ENCODE assay signal across 5 fruit fly cellular contexts in the genomic region with DNA sequence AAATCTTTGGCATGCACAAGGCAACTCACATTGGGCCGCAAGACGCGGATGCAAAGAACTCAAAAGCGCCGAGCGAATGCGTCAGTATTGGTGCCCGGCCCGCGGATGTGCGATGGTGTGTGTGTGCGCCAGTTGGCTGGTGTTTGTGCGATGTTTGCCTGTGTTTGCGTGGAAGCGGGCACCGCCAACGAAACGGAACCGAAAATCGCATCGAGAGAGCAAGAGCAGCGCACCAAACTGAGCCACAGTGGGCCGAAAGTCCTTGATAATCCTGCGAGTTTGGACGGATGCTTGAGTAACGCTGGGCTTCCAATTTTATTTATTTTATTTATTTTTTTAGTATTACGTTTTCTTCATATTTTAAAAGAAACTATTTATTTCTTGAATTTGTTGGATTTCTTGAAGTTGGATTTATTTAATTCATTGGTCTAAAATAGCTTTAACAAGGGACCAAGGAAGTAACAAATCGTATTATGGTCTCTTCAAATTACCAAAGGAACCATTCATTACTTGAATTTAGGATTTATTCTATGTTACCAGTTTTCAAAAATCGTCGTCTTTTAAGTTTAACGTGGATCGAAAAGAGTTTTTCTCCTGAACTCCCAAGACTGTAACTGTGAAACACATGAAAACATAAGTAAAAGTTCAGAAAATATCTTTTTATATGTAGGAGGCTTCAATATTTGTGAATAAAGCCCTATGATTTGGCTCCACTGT.
TF ChIP-seq lines count a peak whose summit lies in the region.

No protein-coding gene starts in this region.

- no peak for TF ChIP-seq CTCF in whole organism, embryonic (GFP tag; optimal IDR thresholded peaks at IDR 0.05; lab: Kevin White, UChicago)

TF ChIP-seq in whole organism, adult, 20 proteins besides CTCF, POLR2A, EP300 and RAD21:
- peak; percentile 69 for TF ChIP-seq Mnt (GFP tag; optimal IDR thresholded peaks at IDR 0.05; lab: Kevin White, UChicago)
- TF ChIP-seq toe (GFP tag; optimal IDR thresholded peaks at IDR 0.05; lab: Kevin White, UChicago): peak; percentile 16
- TF ChIP-seq CG5204 (GFP tag; optimal IDR thresholded peaks at IDR 0.05; lab: Kevin White, UChicago): peak; percentile 56
- TF ChIP-seq cnc (optimal IDR thresholded peaks at IDR 0.05; lab: Kevin White, UChicago): no peak
- TF ChIP-seq bab1 (GFP tag; optimal IDR thresholded peaks at IDR 0.05; lab: Kevin White, UChicago): no peak
- peak; percentile 75 for TF ChIP-seq CG11617 (GFP tag; optimal IDR thresholded peaks at IDR 0.05; lab: Kevin White, UChicago)
- peak; percentile 3 for TF ChIP-seq tj (GFP tag; optimal IDR thresholded peaks at IDR 0.05; lab: Kevin White, UChicago)
- peak; percentile 43 for TF ChIP-seq CG7045 (GFP tag; optimal IDR thresholded peaks at IDR 0.05; lab: Kevin White, UChicago)
- TF ChIP-seq kay (GFP tag; lab: Kevin White, UChicago; ENCODE audit: borderline replicate concordance): no peak
- peak; percentile 2 for TF ChIP-seq Hr96 (GFP tag; optimal IDR thresholded peaks at IDR 0.05; lab: Kevin White, UChicago)
- peak; percentile 13 for TF ChIP-seq pad (GFP tag; optimal IDR thresholded peaks at IDR 0.05; lab: Kevin White, UChicago)
- peak; percentile 34 for TF ChIP-seq CG12768 (GFP tag; optimal IDR thresholded peaks at IDR 0.05; lab: Kevin White, UChicago)

TF ChIP-seq in whole organism, embryonic, 481 proteins besides CTCF, POLR2A, EP300 and RAD21 (continues in another document):
- peak; percentile 46; the same call in 1 of the 2 replicates for TF ChIP-seq CG5953 (GFP tag; IDR thresholded peaks at IDR 0.05; lab: Robert Waterston, UW)
- TF ChIP-seq dmrt99B (tag; optimal IDR thresholded peaks at IDR 0.05; lab: Kevin White, UChicago): peak; percentile 66
- no peak for TF ChIP-seq Lim3 (GFP tag; IDR thresholded peaks at IDR 0.05; lab: Robert Waterston, UW)
- peak; percentile 19 for TF ChIP-seq CG4820 (GFP tag; optimal IDR thresholded peaks at IDR 0.05; lab: Kevin White, UChicago)
- peak; percentile 55 for TF ChIP-seq ATbp (GFP tag; optimal IDR thresholded peaks at IDR 0.05; lab: Kevin White, UChicago)
- TF ChIP-seq Optix (GFP tag; IDR thresholded peaks at IDR 0.05; lab: Robert Waterston, UW): 0 out of 3 replicates have a peak, but pooled peaks have one; percentile 15
- TF ChIP-seq CG34224 (GFP tag; IDR thresholded peaks at IDR 0.05; lab: Robert Waterston, UW; ENCODE audit: partially characterized antibody): no peak
- peak; percentile 9 for TF ChIP-seq ewg (GFP tag; optimal IDR thresholded peaks at IDR 0.05; lab: Kevin White, UChicago)
- TF ChIP-seq sisA (GFP tag; IDR thresholded peaks at IDR 0.05; lab: Robert Waterston, UW): 0 out of 2 replicates have a peak, but pooled peaks have one; percentile 39
- peak; percentile 10 for TF ChIP-seq CG4617 (GFP tag; optimal IDR thresholded peaks at IDR 0.05; lab: Kevin White, UChicago; ENCODE audit: borderline replicate concordance)
- no peak for TF ChIP-seq CG4854 (GFP tag; optimal IDR thresholded peaks at IDR 0.05; lab: Kevin White, UChicago)
- TF ChIP-seq CG12155 (GFP tag; optimal IDR thresholded peaks at IDR 0.05; lab: Kevin White, UChicago): no peak
- no peak for TF ChIP-seq CG7556 (GFP tag; optimal IDR thresholded peaks at IDR 0.05; lab: Kevin White, UChicago)
- peak in 1 of 2 experiments; percentile 39 for TF ChIP-seq Trl (optimal IDR thresholded peaks at IDR 0.05; lab: Kevin White, UChicago)
- TF ChIP-seq Trl (GFP tag; optimal IDR thresholded peaks at IDR 0.05; lab: Kevin White, UChicago): no peak
- peak; percentile 40 for TF ChIP-seq CG10209 (GFP tag; optimal IDR thresholded peaks at IDR 0.05; lab: Kevin White, UChicago)

TF ChIP-seq in whole organism, prepupa, 60 proteins besides CTCF, POLR2A, EP300 and RAD21 (continues in another document):
- TF ChIP-seq CG11762 (GFP tag; optimal IDR thresholded peaks at IDR 0.05; lab: Kevin White, UChicago; ENCODE audit: insufficient read depth) (peak; percentile 53), acj6 (GFP tag; optimal IDR thresholded peaks at IDR 0.05; lab: Kevin White, UChicago) (peak; percentile 70), Ets96B (tag; optimal IDR thresholded peaks at IDR 0.05; lab: Kevin White, UChicago) (peak; percentile 71), topi (GFP tag; optimal IDR thresholded peaks at IDR 0.05; lab: Kevin White, UChicago) (peak; percentile 57), lz (GFP tag; optimal IDR thresholded peaks at IDR 0.05; lab: Kevin White, UChicago) (peak; percentile 54), Hr38 (GFP tag; optimal IDR thresholded peaks at IDR 0.05; lab: Kevin White, UChicago) (no peak), CG7368 (GFP tag; optimal IDR thresholded peaks at IDR 0.05; lab: Kevin White, UChicago) (peak; percentile 30), CG15336 (GFP tag; IDR thresholded peaks at IDR 0.05; lab: Robert Waterston, UW) (peak; percentile 44; the same call in 1 of the 2 replicates), OdsH (GFP tag; optimal IDR thresholded peaks at IDR 0.05; lab: Kevin White, UChicago) (peak; percentile 81), Hr39 (GFP tag; optimal IDR thresholded peaks at IDR 0.05; lab: Kevin White, UChicago) (peak; percentile 51), net (GFP tag; optimal IDR thresholded peaks at IDR 0.05; lab: Kevin White, UChicago) (peak; percentile 72), ss (GFP tag; optimal IDR thresholded peaks at IDR 0.05; lab: Kevin White, UChicago) (peak; percentile 21 to 68), dsx (GFP tag; optimal IDR thresholded peaks at IDR 0.05; lab: Kevin White, UChicago; ENCODE audit: poor library complexity, severe bottlenecking) (peak; percentile 81), CG10669 (GFP tag; optimal IDR thresholded peaks at IDR 0.05; lab: Kevin White, UChicago) (peak; percentile 46), fd59A (GFP tag; optimal IDR thresholded peaks at IDR 0.05; lab: Kevin White, UChicago) (peak; percentile 72), Hr4 (GFP tag; optimal IDR thresholded peaks at IDR 0.05; lab: Kevin White, UChicago) (peak; percentile 64), CG6792 (GFP tag; optimal IDR thresholded peaks at IDR 0.05; lab: Kevin White, UChicago) (peak; percentile 53)

TF ChIP-seq in whole organism, pupa, 21 proteins besides CTCF, POLR2A, EP300 and RAD21 (continues in another document):
- TF ChIP-seq Pif1B (GFP tag; optimal IDR thresholded peaks at IDR 0.05; lab: Kevin White, UChicago): peak; percentile 54
- TF ChIP-seq CG15710 (tag; optimal IDR thresholded peaks at IDR 0.05; lab: Kevin White, UChicago): peak; percentile 66
- 0 out of 2 replicates have a peak, but pooled peaks have one; percentile 21 for TF ChIP-seq rn (GFP tag; IDR thresholded peaks at IDR 0.05; lab: Robert Waterston, UW)
- peak; percentile 84 for TF ChIP-seq CG13204 (GFP tag; optimal IDR thresholded peaks at IDR 0.05; lab: Kevin White, UChicago)
- TF ChIP-seq CG14655 (GFP tag; optimal IDR thresholded peaks at IDR 0.05; lab: Kevin White, UChicago): peak; percentile 87
- peak; percentile 73; the same call in 2 of the 3 replicates for TF ChIP-seq CG4496 (GFP tag; IDR thresholded peaks at IDR 0.05; lab: Robert Waterston, UW)
- peak; percentile 54 for TF ChIP-seq CG8301 (tag; optimal IDR thresholded peaks at IDR 0.05; lab: Kevin White, UChicago)
- TF ChIP-seq CG10348 (GFP tag; IDR thresholded peaks at IDR 0.05; lab: Robert Waterston, UW): no peak
- TF ChIP-seq Pif1A (GFP tag; optimal IDR thresholded peaks at IDR 0.05; lab: Kevin White, UChicago): peak; percentile 15
- peak; percentile 55 for TF ChIP-seq CG34367 (tag; optimal IDR thresholded peaks at IDR 0.05; lab: Kevin White, UChicago)
- TF ChIP-seq fd96Ca (GFP tag; IDR thresholded peaks at IDR 0.05; lab: Robert Waterston, UW): peak; percentile 76
- peak; percentile 82 for TF ChIP-seq CG8159 (tag; optimal IDR thresholded peaks at IDR 0.05; lab: Kevin White, UChicago)
- peak; percentile 73 for TF ChIP-seq Snoo (tag; optimal IDR thresholded peaks at IDR 0.05; lab: Kevin White, UChicago)
- no peak for TF ChIP-seq D1 (tag; optimal IDR thresholded peaks at IDR 0.05; lab: Kevin White, UChicago)
- peak; percentile 33 for TF ChIP-seq CG17806 (tag; optimal IDR thresholded peaks at IDR 0.05; lab: Kevin White, UChicago)
- TF ChIP-seq Ets98B (GFP tag; IDR thresholded peaks at IDR 0.05; lab: Robert Waterston, UW): peak; percentile 49
- no peak for TF ChIP-seq CG32121 (GFP tag; IDR thresholded peaks at IDR 0.05; lab: Robert Waterston, UW)
- TF ChIP-seq CG12605 (GFP tag; IDR thresholded peaks at IDR 0.05; lab: Robert Waterston, UW): no peak
- no peak for TF ChIP-seq gl (tag; optimal IDR thresholded peaks at IDR 0.05; lab: Kevin White, UChicago)
- TF ChIP-seq CG9948 (tag; optimal IDR thresholded peaks at IDR 0.05; lab: Kevin White, UChicago): peak; percentile 78

TF ChIP-seq in whole organism, wandering third instar larva, 38 proteins besides CTCF, POLR2A, EP300 and RAD21 (continues in another document):
- TF ChIP-seq Mio (GFP tag; optimal IDR thresholded peaks at IDR 0.05; lab: Kevin White, UChicago) (no peak), rgr (GFP tag; optimal IDR thresholded peaks at IDR 0.05; lab: Kevin White, UChicago) (peak; percentile 39), CG9705 (GFP tag; optimal IDR thresholded peaks at IDR 0.05; lab: Kevin White, UChicago) (peak; percentile 1), dsf (GFP tag; optimal IDR thresholded peaks at IDR 0.05; lab: Kevin White, UChicago; ENCODE audit: borderline replicate concordance) (no peak), CrebA (GFP tag; optimal IDR thresholded peaks at IDR 0.05; lab: Kevin White, UChicago; ENCODE audit: borderline replicate concordance) (peak; percentile 20), OdsH (GFP tag; optimal IDR thresholded peaks at IDR 0.05; lab: Kevin White, UChicago) (peak; percentile 37), Dfd (GFP tag; optimal IDR thresholded peaks at IDR 0.05; lab: Kevin White, UChicago) (no peak), Hr83 (GFP tag; optimal IDR thresholded peaks at IDR 0.05; lab: Kevin White, UChicago; ENCODE audit: poor library complexity, severe bottlenecking) (peak; percentile 48), HLH106 (tag; optimal IDR thresholded peaks at IDR 0.05; lab: Kevin White, UChicago) (peak; percentile 66), woc (GFP tag; optimal IDR thresholded peaks at IDR 0.05; lab: Kevin White, UChicago) (peak; percentile 61), usp (GFP tag; optimal IDR thresholded peaks at IDR 0.05; lab: Kevin White, UChicago) (no peak), jim (GFP tag; optimal IDR thresholded peaks at IDR 0.05; lab: Kevin White, UChicago) (no peak), dmrt93B (GFP tag; optimal IDR thresholded peaks at IDR 0.05; lab: Kevin White, UChicago) (peak; percentile 61), br (GFP tag; optimal IDR thresholded peaks at IDR 0.05; lab: Kevin White, UChicago) (no peak), pan (optimal IDR thresholded peaks at IDR 0.05; lab: Kevin White, UChicago) (no peak), GATAd (GFP tag; optimal IDR thresholded peaks at IDR 0.05; lab: Kevin White, UChicago) (no peak), Hnf4 (GFP tag; optimal IDR thresholded peaks at IDR 0.05; lab: Kevin White, UChicago) (no peak), N (GFP tag; optimal IDR thresholded peaks at IDR 0.05; lab: Kevin White, UChicago) (peak; percentile 59), tai (GFP tag; optimal IDR thresholded peaks at IDR 0.05; lab: Kevin White, UChicago) (no peak), Vsx2 (GFP tag; optimal IDR thresholded peaks at IDR 0.05; lab: Kevin White, UChicago; ENCODE audit: partially characterized antibody) (no peak), Rel (GFP tag; optimal IDR thresholded peaks at IDR 0.05; lab: Kevin White, UChicago) (peak; percentile 11), Rel (tag; optimal IDR thresholded peaks at IDR 0.05; lab: Kevin White, UChicago) (no peak)
